Fruit fly (Drosophila melanogaster): ENCODE results near the gene rudhira.

- TF ChIP-seq Sin3A (optimal IDR thresholded peaks at IDR 0.05), result no peak
- no peak for TF ChIP-seq psq (optimal IDR thresholded peaks at IDR 0.05)
- no peak for TF ChIP-seq Myc (optimal IDR thresholded peaks at IDR 0.05)
- TF ChIP-seq insv (optimal IDR thresholded peaks at IDR 0.05), result no peak
- TF ChIP-seq ttk (optimal IDR thresholded peaks at IDR 0.05), result no peak
- TF ChIP-seq h (optimal IDR thresholded peaks at IDR 0.05), result no peak
Measured at dm6 chrX:11823003-11823402, 6.3 kb downstream of the rudhira start.
